Worm (Caenorhabditis elegans) whole organism, early embryonic: ENCODE measurements around the gene tgt-1.

ENCODE experiments used
- F13C5.2 ChIP-seq: sonication (generic microtip); optimal IDR thresholded peaks from 2 replicates; lab custom pipeline; 2017; ENCODE audit warnings: mild to moderate bottlenecking, missing genetic modification characterization, inconsistent platforms, missing compliant biosample characterization
- aly-1 ChIP-seq: sonication (generic microtip); optimal IDR thresholded peaks from 2 replicates; lab custom pipeline; 2016; ENCODE audit warnings: missing genetic modification characterization, missing compliant biosample characterization
- ama-1 ChIP-seq: fragments of 150-350 bp; optimal IDR thresholded peaks from 2 replicates; lab custom pipeline; 2014
- ceh-13 ChIP-seq: fragments of 200-800 bp; sonication (Bioruptor generic); optimal IDR thresholded peaks from 2 replicates; lab custom pipeline; 2018; ENCODE audit warnings: mild to moderate bottlenecking, missing genetic modification characterization, missing compliant biosample characterization
- flt-1 ChIP-seq: fragments of 200-800 bp; sonication (Bioruptor generic); IDR thresholded peaks from 2 replicates; pipeline ENCODE4 v1.3.6; 2022; ENCODE audit warnings: missing genetic modification characterization, missing compliant biosample characterization
- hmbx-1 ChIP-seq: sonication (generic microtip); optimal IDR thresholded peaks from 2 replicates; lab custom pipeline; 2016; ENCODE audit warnings: mild to moderate bottlenecking, missing genetic modification characterization, missing compliant biosample characterization
- hmg-4 ChIP-seq: fragments of 200-800 bp; sonication (Bioruptor generic); optimal IDR thresholded peaks from 2 replicates; lab custom pipeline; 2018; ENCODE audit warnings: mild to moderate bottlenecking, missing genetic modification characterization, missing compliant biosample characterization
- hnd-1 ChIP-seq: sonication (generic microtip); optimal IDR thresholded peaks from 2 replicates; lab custom pipeline; 2016; ENCODE audit warnings: missing genetic modification characterization, missing compliant biosample characterization
- pes-1 ChIP-seq: fragments of 200-800 bp; sonication (Bioruptor generic); IDR thresholded peaks from 2 replicates; pipeline ENCODE4 v1.3.6; 2022; ENCODE audit warnings: missing genetic modification reagents, missing genetic modification characterization, missing compliant biosample characterization
- scrt-1 ChIP-seq: fragments of 200-800 bp; sonication (Bioruptor generic); IDR thresholded peaks from 2 replicates; pipeline ENCODE4 v1.3.6; 2022; ENCODE audit warnings: missing genetic modification characterization, missing compliant biosample characterization
- sea-1 ChIP-seq: fragments of 200-800 bp; sonication (Bioruptor generic); conservative IDR thresholded peaks from 2 replicates; pipeline ENCODE4 v1.3.6; 2022; ENCODE audit warnings: missing genetic modification characterization, missing compliant biosample characterization
- tbx-11 ChIP-seq: fragments of 200-800 bp; sonication (Bioruptor generic); IDR thresholded peaks from 2 replicates; pipeline ENCODE4 v1.3.6; 2022; ENCODE audit warnings: missing genetic modification characterization, missing compliant biosample characterization
- tbx-37 ChIP-seq: fragments of 200-800 bp; sonication (Bioruptor generic); conservative IDR thresholded peaks from 2 replicates; pipeline ENCODE4 v1.3.6; 2022; ENCODE audit warnings: missing genetic modification reagents, missing genetic modification characterization, missing compliant biosample characterization
- tra-4 ChIP-seq: sonication (generic microtip); optimal IDR thresholded peaks from 2 replicates; lab custom pipeline; 2017; ENCODE audit warnings: missing genetic modification characterization, missing compliant biosample characterization

DNA sequence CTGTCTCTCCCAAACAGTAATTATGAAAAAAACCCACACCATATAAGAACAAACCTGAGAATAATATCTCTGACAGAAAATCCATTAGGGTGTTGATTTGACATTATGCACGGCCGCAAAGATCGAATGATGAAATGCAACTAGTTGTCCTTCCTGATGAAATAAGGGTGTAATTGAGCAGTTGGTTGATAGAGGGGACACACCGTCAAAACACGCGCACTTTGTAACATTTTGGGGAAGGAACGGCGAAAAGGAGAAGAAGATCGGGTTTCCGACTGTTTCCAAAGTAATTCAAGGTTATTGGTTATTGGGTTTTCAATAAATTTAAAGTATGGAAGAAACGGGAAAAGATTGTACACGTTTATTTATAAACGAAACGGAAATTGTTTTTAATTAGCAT is 37.6 kb downstream of the tgt-1 start, which contains the start of gene ZK822.1:
- TF ChIP-seq ama-1 (lab: Kevin White, UChicago) (no peak), sea-1 (GFP tag; lab: Robert Waterston, UW) (no peak), scrt-1 (GFP tag; lab: Robert Waterston, UW) (no peak), flt-1 (GFP tag; lab: Robert Waterston, UW) (no peak), hnd-1 (tag; lab: Kevin White, UChicago) (no peak), F13C5.2 (tag; lab: Kevin White, UChicago) (no peak), tbx-37 (GFP tag; lab: Robert Waterston, UW) (no peak), ceh-13 (no peak), hmg-4 (GFP tag; lab: Kevin White, UChicago) (no peak), tra-4 (tag; lab: Kevin White, UChicago) (no peak), tbx-11 (no peak), hmbx-1 (tag; lab: Kevin White, UChicago) (no peak), pes-1 (GFP tag; lab: Robert Waterston, UW) (no peak), aly-1 (tag; lab: Kevin White, UChicago) (no peak)
